Worm (Caenorhabditis elegans) whole organism, late embryonic: ENCODE results near the gene F11E6.11.

ENCODE experiments used
- C08G9.2 ChIP-seq: sonication (generic microtip); optimal IDR thresholded peaks from 2 replicates; lab custom pipeline; 2016; ENCODE audit warnings: mild to moderate bottlenecking, missing genetic modification characterization, moderate library complexity, missing compliant biosample characterization
- F13H6.1 ChIP-seq: sonication (generic microtip); optimal IDR thresholded peaks from 2 replicates; lab custom pipeline; 2016; ENCODE audit warnings: missing genetic modification characterization, missing compliant biosample characterization
- ceh-48 ChIP-seq: sonication (generic microtip); optimal IDR thresholded peaks from 2 replicates; lab custom pipeline; 2016; ENCODE audit warnings: missing genetic modification characterization, inconsistent platforms, missing compliant biosample characterization
- elt-2 ChIP-seq: sonication (generic microtip); optimal IDR thresholded peaks from 2 replicates; lab custom pipeline; 2016; ENCODE audit warnings: missing genetic modification reagents, missing genetic modification characterization, missing compliant biosample characterization
- eyg-1 ChIP-seq: sonication (generic microtip); optimal IDR thresholded peaks from 2 replicates; lab custom pipeline; 2016; ENCODE audit warnings: missing genotype, missing genetic modification characterization, missing compliant biosample characterization
- fkh-10 ChIP-seq: fragments of 150-350 bp; optimal IDR thresholded peaks from 2 replicates; lab custom pipeline; 2014; ENCODE audit warnings: missing biosample characterization, missing genetic modification reagents, missing genetic modification characterization
- nhr-11 ChIP-seq: fragments of 150-350 bp; optimal IDR thresholded peaks from 2 replicates; lab custom pipeline; 2014; ENCODE audit warnings: missing biosample characterization, missing genetic modification characterization
- rnt-1 ChIP-seq: sonication (generic microtip); optimal IDR thresholded peaks from 2 replicates; lab custom pipeline; 2016; ENCODE audit warnings: missing genetic modification characterization, missing compliant biosample characterization
- sox-4 ChIP-seq: sonication (generic microtip); optimal IDR thresholded peaks from 2 replicates; lab custom pipeline; 2017; ENCODE audit warnings: mild to moderate bottlenecking, missing genetic modification characterization, inconsistent platforms, missing compliant biosample characterization
- unc-86 ChIP-seq: sonication (generic microtip); optimal IDR thresholded peaks from 2 replicates; lab custom pipeline; 2016; ENCODE audit warnings: missing genetic modification characterization, missing compliant biosample characterization

DNA sequence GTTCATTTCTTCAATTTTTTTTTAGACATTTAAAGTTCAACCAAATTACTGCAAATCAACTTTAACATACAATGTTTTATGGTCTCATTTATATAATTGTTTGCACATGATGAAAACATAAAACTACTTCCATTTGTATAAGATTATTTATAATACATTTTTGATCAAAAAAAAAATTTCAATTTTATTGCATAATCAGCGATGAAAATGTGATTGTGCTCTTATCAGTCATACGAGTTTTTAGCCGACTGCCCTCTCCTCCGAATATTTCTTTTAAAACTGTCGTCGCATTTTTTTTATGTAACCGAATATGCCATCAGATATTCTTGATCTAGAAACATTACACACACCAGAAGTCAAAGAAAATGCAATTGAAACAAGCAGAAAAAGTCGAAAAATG lies 2.2 kb upstream of the F11E6.11 start, which contains the start of gene F08A7.1:
- TF ChIP-seq C08G9.2 (tag; lab: Kevin White, UChicago) (no peak), rnt-1 (tag; lab: Kevin White, UChicago) (no peak), fkh-10 (GFP tag; lab: Kevin White, UChicago) (no peak), elt-2 (tag; lab: Kevin White, UChicago) (no peak), eyg-1 (tag; lab: Kevin White, UChicago) (no peak), nhr-11 (tag; lab: Kevin White, UChicago) (no peak), sox-4 (tag; lab: Kevin White, UChicago) (no peak), ceh-48 (tag; lab: Kevin White, UChicago) (no peak), unc-86 (tag; lab: Kevin White, UChicago) (no peak), F13H6.1 (tag; lab: Kevin White, UChicago) (no peak)
